Fruit fly (Drosophila melanogaster): Measurements from ENCODE around the gene CG32563.
A peak's percentile ranks its signal among the peaks of the same experiment; 100 is the strongest.

DNA sequence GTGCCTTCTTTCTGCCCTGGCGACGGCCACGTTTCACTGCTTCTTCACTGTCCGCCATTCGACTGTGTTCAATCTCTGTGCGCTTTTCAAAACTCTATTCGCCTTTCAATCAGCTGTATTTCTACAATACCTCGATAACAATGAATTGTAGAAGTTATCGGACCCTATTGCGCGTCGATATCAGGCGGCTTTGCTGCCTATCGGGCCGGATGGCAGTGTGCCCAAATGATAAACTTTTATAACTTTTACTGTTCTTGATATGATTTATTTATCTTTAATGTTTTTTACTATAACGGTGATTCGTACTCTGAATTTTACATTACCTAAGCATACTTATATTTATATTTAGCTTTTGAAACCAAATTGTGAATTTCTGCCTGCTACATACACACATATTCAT, 36.6 kb downstream of the CG32563 start, which contains the start of gene CG8915:
- TF ChIP-seq pad (GFP tag; optimal IDR thresholded peaks at IDR 0.05) (no peak), Mnt (GFP tag; optimal IDR thresholded peaks at IDR 0.05) (no peak), CG5204 (GFP tag; optimal IDR thresholded peaks at IDR 0.05) (peak; percentile 2), CG11617 (GFP tag; optimal IDR thresholded peaks at IDR 0.05) (no peak), CG7045 (GFP tag; optimal IDR thresholded peaks at IDR 0.05) (no peak), kay (GFP tag; ENCODE audit: borderline replicate concordance) (no peak), bab1 (GFP tag; optimal IDR thresholded peaks at IDR 0.05) (peak; percentile 42)
